Fruit fly (Drosophila melanogaster) whole organism, pupa: Measurements from ENCODE around the gene Faa.

Experiments
- CG12605 ChIP-seq: fragments of 200-800 bp; sonication (Bioruptor generic); IDR thresholded peaks from 2 replicates; pipeline ENCODE4 v1.3.6; 2022; ENCODE audit warnings: missing biosample characterization, missing genetic modification characterization
- CG13204 ChIP-seq: fragments of 200-800 bp; sonication (Bioruptor generic); optimal IDR thresholded peaks from 2 replicates; lab custom pipeline; 2018; ENCODE audit warnings: missing biosample characterization, mild to moderate bottlenecking, missing genetic modification characterization, moderate library complexity
- CG14655 ChIP-seq: fragments of 200-800 bp; sonication (Bioruptor generic); optimal IDR thresholded peaks from 3 replicates; lab custom pipeline; 2017; ENCODE audit warnings: mild to moderate bottlenecking, missing biosample characterization, missing genetic modification reagents, missing genetic modification characterization
- EcR ChIP-seq: fragments of 200-800 bp; sonication (Bioruptor generic); optimal IDR thresholded peaks from 3 replicates; lab custom pipeline; 2019; ENCODE audit warnings: missing biosample characterization, missing genetic modification characterization, mild to moderate bottlenecking, moderate library complexity, missing genetic modification reagents
- Ets98B ChIP-seq: fragments of 200-800 bp; sonication (Bioruptor generic); IDR thresholded peaks from 2 replicates; pipeline ENCODE4 v1.3.6; 2022; ENCODE audit warnings: missing biosample characterization, missing genetic modification characterization
- rn ChIP-seq: fragments of 200-800 bp; sonication (Bioruptor generic); IDR thresholded peaks from 2 replicates; pipeline ENCODE4 v1.3.6; 2022; ENCODE audit warnings: missing biosample characterization, missing genetic modification characterization

Gene Faa

dm6 chr3L:4025738-4026505, 47.8 kb downstream of the Faa start, which contains the start of gene CG11594:
Gene CG11594, minus strand, starts transcription at chr3L:4026011.
- TF ChIP-seq CG12605 (GFP tag; lab: Robert Waterston, UW) (no peak), CG13204 (GFP tag; lab: Kevin White, UChicago) (no peak), Ets98B (GFP tag; lab: Robert Waterston, UW) (no peak), rn (GFP tag; lab: Robert Waterston, UW) (no peak)

DNA sequence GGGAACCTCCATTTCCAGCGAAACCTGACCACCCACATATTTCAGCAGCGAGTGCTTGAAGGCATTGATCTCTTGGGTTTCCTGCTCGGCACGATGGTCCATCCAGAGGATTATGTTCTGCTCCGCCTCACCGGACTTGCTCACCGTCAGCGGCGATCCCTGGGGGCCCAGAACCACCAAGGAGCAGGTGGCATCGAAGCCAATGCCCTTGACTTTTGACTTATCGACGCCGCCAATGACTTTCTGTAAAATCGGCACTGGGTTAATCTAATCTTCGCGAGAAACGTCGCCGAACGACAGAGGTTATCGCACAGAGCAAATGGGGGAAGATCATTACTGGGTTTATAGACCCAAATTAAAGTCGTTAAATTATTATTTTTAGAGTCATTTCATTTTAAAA, 49.3 kb downstream of the Faa start:
- TF ChIP-seq EcR (GFP tag; lab: Kevin White, UChicago) (no peak), CG14655 (no peak)
- TF ChIP-seq, all 21 proteins: peak for 0
